Fruit fly (Drosophila melanogaster): ENCODE data around the gene Hinfp.

dm6 chrX:588941-589340 is 36.4 kb upstream of the Hinfp start:
- TF ChIP-seq psq (optimal IDR thresholded peaks at IDR 0.05) (no peak), ttk (optimal IDR thresholded peaks at IDR 0.05) (no peak), Myc (optimal IDR thresholded peaks at IDR 0.05) (no peak), insv (optimal IDR thresholded peaks at IDR 0.05) (no peak), Sin3A (optimal IDR thresholded peaks at IDR 0.05) (no peak), h (optimal IDR thresholded peaks at IDR 0.05) (no peak)

Data from Kc167 (cell line).